Worm (Caenorhabditis elegans) whole organism, L1 larva: ENCODE measurements around the gene F58B3.6.

Source experiments
- C34B4.2 ChIP-seq: sonication (generic microtip); optimal IDR thresholded peaks from 2 replicates; lab custom pipeline; 2017; ENCODE audit warnings: mild to moderate bottlenecking, missing genetic modification characterization, missing compliant biosample characterization
- Y116A8C.19 ChIP-seq: sonication (generic microtip); optimal IDR thresholded peaks from 2 replicates; lab custom pipeline; 2016; ENCODE audit warnings: missing compliant biosample characterization, missing genetic modification characterization, borderline replicate concordance
- alr-1 ChIP-seq: fragments of 200-800 bp; sonication (Bioruptor generic); optimal IDR thresholded peaks from 2 replicates; lab custom pipeline; 2018; ENCODE audit warnings: borderline replicate concordance, mild to moderate bottlenecking, missing genetic modification characterization, missing compliant biosample characterization
- aly-2 ChIP-seq: fragments of 150-350 bp; optimal IDR thresholded peaks from 2 replicates; lab custom pipeline; 2014; ENCODE audit warnings: missing biosample characterization, missing genetic modification characterization
- ceh-8 ChIP-seq: fragments of 200-800 bp; sonication (Bioruptor generic); optimal IDR thresholded peaks from 2 replicates; lab custom pipeline; 2018; ENCODE audit warnings: mild to moderate bottlenecking, missing genetic modification characterization, moderate library complexity, missing compliant biosample characterization
- dsc-1 ChIP-seq: sonication (generic microtip); optimal IDR thresholded peaks from 2 replicates; lab custom pipeline; 2016; ENCODE audit warnings: mild to moderate bottlenecking, missing genetic modification characterization, missing compliant biosample characterization
- egl-27 ChIP-seq, 2 experiments: fragments of 150-350 bp in 1 of 2; sonication (generic microtip); optimal IDR thresholded peaks; 3 replicates each; lab custom pipeline; 2017 to 2018; ENCODE audit warnings: missing biosample characterization in 2 of 2, missing genetic modification characterization in 2 of 2, missing genetic modification reagents in 2 of 2
- elt-2 ChIP-seq: sonication (generic microtip); optimal IDR thresholded peaks from 2 replicates; lab custom pipeline; 2016; ENCODE audit warnings: missing genetic modification characterization, mild to moderate bottlenecking, inconsistent platforms, missing compliant biosample characterization, missing genetic modification reagents
- elt-3 ChIP-seq, 6 experiments: fragments of 150-350 bp in 1 of 6; sonication (generic microtip); optimal IDR thresholded peaks; 2 replicates each; lab custom pipeline; 2017 to 2018; ENCODE audit warnings: missing biosample characterization in 6 of 6, missing genetic modification characterization in 6 of 6, inconsistent platforms in 1 of 6
- ets-5 ChIP-seq: fragments of 200-800 bp; sonication (Bioruptor generic); IDR thresholded peaks from 2 replicates; pipeline ENCODE4 v1.3.6; 2022; ENCODE audit warnings: missing genetic modification characterization, missing compliant biosample characterization
- fos-1 ChIP-seq: fragments of 150-350 bp; optimal IDR thresholded peaks from 2 replicates; lab custom pipeline; 2014; ENCODE audit warnings: missing biosample characterization, missing genetic modification characterization
- hlh-17 ChIP-seq: fragments of 200-800 bp; sonication (Bioruptor generic); optimal IDR thresholded peaks from 2 replicates; lab custom pipeline; 2018; ENCODE audit warnings: missing genetic modification characterization, mild to moderate bottlenecking, missing compliant biosample characterization, moderate library complexity, borderline replicate concordance
- hpl-2 ChIP-seq: fragments of 150-350 bp; optimal IDR thresholded peaks from 2 replicates; lab custom pipeline; 2014; ENCODE audit warnings: missing biosample characterization, missing genetic modification reagents, missing genetic modification characterization
- lin-13 ChIP-seq: fragments of 150-350 bp; optimal IDR thresholded peaks from 2 replicates; lab custom pipeline; 2014; ENCODE audit warnings: missing biosample characterization, missing genetic modification reagents, missing genetic modification characterization
- lin-14 ChIP-seq: fragments of 200-800 bp; sonication (Bioruptor generic); optimal IDR thresholded peaks from 2 replicates; lab custom pipeline; 2018; ENCODE audit warnings: mild to moderate bottlenecking, missing genetic modification characterization, moderate library complexity, missing compliant biosample characterization
- lir-3 ChIP-seq: sonication (generic microtip); optimal IDR thresholded peaks from 2 replicates; lab custom pipeline; 2016; ENCODE audit warnings: mild to moderate bottlenecking, missing genetic modification characterization, moderate library complexity, missing compliant biosample characterization; ENCODE audit not compliant: poor library complexity
- mab-9 ChIP-seq: fragments of 200-800 bp; sonication (Bioruptor generic); IDR thresholded peaks from 2 replicates; pipeline ENCODE4 v1.3.6; 2022; ENCODE audit warnings: missing genetic modification reagents, missing genetic modification characterization, missing compliant biosample characterization
- mef-2 ChIP-seq: fragments of 150-350 bp; optimal IDR thresholded peaks from 2 replicates; lab custom pipeline; 2014; ENCODE audit warnings: missing biosample characterization, missing genetic modification characterization
- mep-1 ChIP-seq: fragments of 150-350 bp; optimal IDR thresholded peaks from 2 replicates; lab custom pipeline; 2014; ENCODE audit warnings: missing biosample characterization, missing genetic modification characterization
- nhr-71 ChIP-seq: sonication (generic microtip); optimal IDR thresholded peaks from 2 replicates; lab custom pipeline; 2016; ENCODE audit warnings: mild to moderate bottlenecking, missing genetic modification characterization, moderate library complexity, missing compliant biosample characterization
- nhr-84 ChIP-seq: sonication (generic microtip); optimal IDR thresholded peaks from 2 replicates; lab custom pipeline; 2017; ENCODE audit warnings: missing biosample characterization, missing genetic modification characterization
- pax-3 ChIP-seq: fragments of 200-800 bp; sonication (Bioruptor generic); optimal IDR thresholded peaks from 2 replicates; lab custom pipeline; 2018; ENCODE audit warnings: mild to moderate bottlenecking, missing genetic modification characterization, moderate library complexity, missing compliant biosample characterization
- rnt-1 ChIP-seq: sonication (generic microtip); optimal IDR thresholded peaks from 2 replicates; lab custom pipeline; 2016; ENCODE audit warnings: mild to moderate bottlenecking, missing genetic modification characterization, moderate library complexity, missing compliant biosample characterization
- snu-23 ChIP-seq: sonication (generic microtip); optimal IDR thresholded peaks from 2 replicates; lab custom pipeline; 2016; ENCODE audit warnings: missing genetic modification characterization, missing compliant biosample characterization
- sox-4 ChIP-seq: sonication (generic microtip); optimal IDR thresholded peaks from 2 replicates; lab custom pipeline; 2016; ENCODE audit warnings: missing genetic modification characterization, missing compliant biosample characterization
- sptf-1 ChIP-seq: fragments of 150-350 bp; optimal IDR thresholded peaks from 2 replicates; lab custom pipeline; 2014; ENCODE audit warnings: missing biosample characterization, missing genetic modification characterization
- sup-37 ChIP-seq: fragments of 200-800 bp; sonication (Bioruptor generic); optimal IDR thresholded peaks from 2 replicates; lab custom pipeline; 2018; ENCODE audit warnings: mild to moderate bottlenecking, missing genetic modification characterization, missing compliant biosample characterization
- swsn-7 ChIP-seq: sonication (generic microtip); optimal IDR thresholded peaks from 2 replicates; lab custom pipeline; 2016; ENCODE audit warnings: missing genetic modification characterization, missing compliant biosample characterization
- tbx-2 ChIP-seq: sonication (generic microtip); optimal IDR thresholded peaks from 2 replicates; lab custom pipeline; 2016; ENCODE audit warnings: missing genetic modification characterization, missing compliant biosample characterization
- unc-30 ChIP-seq: sonication (generic microtip); optimal IDR thresholded peaks from 2 replicates; lab custom pipeline; 2017; ENCODE audit warnings: missing biosample characterization, missing genetic modification characterization
- unc-86 ChIP-seq: sonication (generic microtip); optimal IDR thresholded peaks from 2 replicates; lab custom pipeline; 2016; ENCODE audit warnings: missing genetic modification characterization, missing compliant biosample characterization
- vab-15 ChIP-seq: sonication (generic microtip); optimal IDR thresholded peaks from 2 replicates; lab custom pipeline; 2017; ENCODE audit warnings: missing genotype, mild to moderate bottlenecking, missing genetic modification characterization, missing compliant biosample characterization
- ztf-11 ChIP-seq, 2 experiments: sonication (generic microtip); optimal IDR thresholded peaks; 2 replicates each; lab custom pipeline; 2016 to 2017; ENCODE audit warnings: missing genetic modification characterization in 2 of 2, missing biosample characterization in 1 of 2, missing compliant biosample characterization in 1 of 2
- ztf-4 ChIP-seq: fragments of 150-350 bp; optimal IDR thresholded peaks from 2 replicates; lab custom pipeline; 2014; ENCODE audit warnings: missing biosample characterization, missing genetic modification characterization

F58B3.6 gene

ce11 chrIV:11638016-11638415 lies 1.6 kb downstream of the F58B3.6 start, which contains the start of gene rbm-17:
rbm-17 (plus strand) TSS chrIV:11638316.
- peak; percentile 14 for TF ChIP-seq nhr-71 (tag; lab: Kevin White, UChicago)
- TF ChIP-seq elt-2: peak; percentile 9
- no peak for TF ChIP-seq Y116A8C.19 (tag; lab: Kevin White, UChicago)

- TF ChIP-seq sup-37 (GFP tag; lab: Kevin White, UChicago): no peak
- no peak for TF ChIP-seq fos-1 (tag; lab: Kevin White, UChicago)
- TF ChIP-seq unc-86 (tag; lab: Kevin White, UChicago): no peak
- TF ChIP-seq lin-14 (GFP tag; lab: Kevin White, UChicago): no peak
- no peak for TF ChIP-seq swsn-7 (tag; lab: Kevin White, UChicago)
- no peak for TF ChIP-seq ets-5 (GFP tag; lab: Robert Waterston, UW)
- TF ChIP-seq mef-2: no peak
- no peak for TF ChIP-seq ztf-11 (tag; optimal IDR thresholded peaks at IDR 0.05; lab: Kevin White, UChicago)
- TF ChIP-seq vab-15 (tag; lab: Kevin White, UChicago): no peak
- no peak for TF ChIP-seq sox-4
- TF ChIP-seq egl-27 (tag; optimal IDR thresholded peaks at IDR 0.05; lab: Kevin White, UChicago): no peak
- no peak for TF ChIP-seq unc-30
- TF ChIP-seq C34B4.2 (tag; lab: Kevin White, UChicago): no peak
- TF ChIP-seq ceh-8 (GFP tag; lab: Kevin White, UChicago): no peak
- TF ChIP-seq mep-1 (tag; lab: Kevin White, UChicago): no peak
- TF ChIP-seq dsc-1 (tag; lab: Kevin White, UChicago): no peak
- TF ChIP-seq hpl-2 (GFP tag; lab: Kevin White, UChicago): no peak
Measured at ce11 chrIV:11640915-11641314, 4.5 kb downstream of the F58B3.6 start, which contains the start of gene ttr-50. ttr-50 (minus strand) TSS chrIV:11641015.

- TF ChIP-seq elt-3 (tag; optimal IDR thresholded peaks at IDR 0.05; lab: Kevin White, UChicago) (no peak), lir-3 (no peak), unc-86 (tag; lab: Kevin White, UChicago) (no peak)
- TF ChIP-seq, all 84 proteins: peak for 0
Measured at ce11 chrIV:11641802-11642201, 5.4 kb downstream of the F58B3.6 start, which contains the start of gene ZK809.1. ZK809.1 (plus strand) TSS chrIV:11642102.

- no peak for TF ChIP-seq lin-14 (GFP tag; lab: Kevin White, UChicago)
- no peak for TF ChIP-seq snu-23 (GFP tag; lab: Kevin White, UChicago)
- no peak for TF ChIP-seq ztf-4 (tag; lab: Kevin White, UChicago)
- no peak for TF ChIP-seq mab-9 (GFP tag; lab: Robert Waterston, UW)
- no peak for TF ChIP-seq lin-13 (GFP tag; lab: Kevin White, UChicago)
- no peak for TF ChIP-seq rnt-1 (tag; lab: Kevin White, UChicago)
- no peak for TF ChIP-seq sptf-1 (tag; lab: Kevin White, UChicago)
- TF ChIP-seq egl-27 (tag; optimal IDR thresholded peaks at IDR 0.05; lab: Kevin White, UChicago): no peak
- TF ChIP-seq pax-3: no peak
- no peak for TF ChIP-seq fos-1 (tag; lab: Kevin White, UChicago)
- TF ChIP-seq ceh-8 (GFP tag; lab: Kevin White, UChicago): no peak
Measured at ce11 chrIV:11643829-11644228, 7.4 kb downstream of the F58B3.6 start, which contains the start of gene prx-2. prx-2 (plus strand) TSS chrIV:11644129.

ce11 chrIV:11644705-11645104 lies 8.3 kb downstream of the F58B3.6 start:
- no peak for TF ChIP-seq tbx-2 (tag; lab: Kevin White, UChicago)
- no peak for TF ChIP-seq aly-2 (tag; lab: Kevin White, UChicago)
- peak; percentile 29 for TF ChIP-seq hlh-17 (GFP tag; lab: Kevin White, UChicago)
- TF ChIP-seq elt-2: no peak
- no peak for TF ChIP-seq nhr-84 (tag; lab: Kevin White, UChicago)
- TF ChIP-seq alr-1: no peak
- TF ChIP-seq, all 84 proteins: peak for 1
